Worm (Caenorhabditis elegans): ENCODE results near the gene smim-14.
"Not testable (repeated sequence)": the region's sequence is repeated elsewhere in the genome, so short reads cannot be mapped to it uniquely, and the experiment has no call there.

The smim-14 gene

ce11 chrIII:3435152-3435551, 34.4 kb downstream of the smim-14 start:
- TF ChIP-seq Y75B8A.6 (GFP tag; IDR thresholded peaks at IDR 0.05) = no peak
- TF ChIP-seq F44E2.7 (GFP tag; IDR thresholded peaks at IDR 0.05) = no peak
- TF ChIP-seq hlh-11 (tag; optimal IDR thresholded peaks at IDR 0.05) = peak; percentile 41
- no peak for TF ChIP-seq R02D3.7 (tag; optimal IDR thresholded peaks at IDR 0.05)
- no peak for TF ChIP-seq nhr-6 (tag; optimal IDR thresholded peaks at IDR 0.05)
- TF ChIP-seq lin-15B (tag; optimal IDR thresholded peaks at IDR 0.05) = no peak
- peak; percentile 72 for TF ChIP-seq nhr-28 (tag; optimal IDR thresholded peaks at IDR 0.05)
- no peak for TF ChIP-seq dmd-9 (GFP tag; IDR thresholded peaks at IDR 0.05)
- peak in 1 of 2 experiments; percentile 99 for TF ChIP-seq unc-62 (GFP tag; optimal IDR thresholded peaks at IDR 0.05 in 1 of 2)
- no peak for TF ChIP-seq unc-62 (tag; optimal IDR thresholded peaks at IDR 0.05)
- no peak for TF ChIP-seq nhr-237 (tag; optimal IDR thresholded peaks at IDR 0.05)
- peak; percentile 60 for TF ChIP-seq dmd-6 (GFP tag; IDR thresholded peaks at IDR 0.05)
- TF ChIP-seq pqm-1 (tag; optimal IDR thresholded peaks at IDR 0.05) = peak; percentile 60
- TF ChIP-seq nhr-41 (GFP tag; IDR thresholded peaks at IDR 0.05) = no peak
- no peak for TF ChIP-seq daf-19 (GFP tag; conservative IDR thresholded peaks at IDR 0.05)
- no peak for TF ChIP-seq F10B5.3 (tag; optimal IDR thresholded peaks at IDR 0.05)
- TF ChIP-seq lsy-2 (tag; optimal IDR thresholded peaks at IDR 0.05) = peak in 1 of 2 experiments; percentile 4
- no peak for TF ChIP-seq dve-1 (tag; optimal IDR thresholded peaks at IDR 0.05; ENCODE audit: insufficient read depth)
- TF ChIP-seq mdl-1 (tag; optimal IDR thresholded peaks at IDR 0.05) = peak in 1 of 2 experiments; percentile 51
- no peak for TF ChIP-seq tra-1 (GFP tag; IDR thresholded peaks at IDR 0.05)
- TF ChIP-seq zip-2 (tag; optimal IDR thresholded peaks at IDR 0.05) = no peak
- TF ChIP-seq ctbp-1 (GFP tag; IDR thresholded peaks at IDR 0.05) = no peak
- TF ChIP-seq nhr-102 (tag; optimal IDR thresholded peaks at IDR 0.05) = no peak

DNA sequence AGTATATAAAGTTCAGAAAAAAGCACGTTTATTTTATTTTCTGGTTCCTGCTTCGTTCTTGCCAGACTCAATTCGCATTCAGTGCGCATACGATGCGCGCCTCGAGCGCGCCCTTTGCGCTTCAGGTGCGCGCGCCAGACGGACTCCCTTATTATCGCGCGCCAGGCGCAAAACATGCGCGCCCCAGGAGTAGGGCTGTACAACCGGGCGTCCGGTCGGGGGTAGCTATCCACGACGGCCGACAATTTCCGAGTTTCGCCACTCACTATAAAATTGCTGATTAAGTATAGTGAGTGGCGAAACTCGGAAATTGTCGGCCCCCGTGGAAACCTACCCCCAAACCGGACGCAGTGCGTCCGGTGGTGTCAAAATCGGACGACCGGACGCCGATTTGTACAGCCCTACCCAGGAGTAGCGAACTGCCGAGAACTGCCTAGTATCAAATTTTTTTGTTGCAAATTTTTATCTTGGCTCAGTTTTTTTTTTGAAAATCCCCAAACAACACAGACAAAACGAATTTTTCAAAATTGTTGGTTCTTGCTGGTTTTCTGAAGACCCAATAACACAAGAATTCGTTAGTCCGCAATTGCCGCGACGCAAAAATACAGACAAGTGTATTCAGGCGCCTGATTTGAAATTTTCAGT, 35.9 kb downstream of the smim-14 start:
- TF ChIP-seq set-16 (GFP tag; IDR thresholded peaks at IDR 0.05) = peak; percentile 84
- peak in 1 of 2 experiments; percentile 57 for TF ChIP-seq unc-62 (GFP tag; optimal IDR thresholded peaks at IDR 0.05 in 1 of 2)
- TF ChIP-seq unc-62 (tag; optimal IDR thresholded peaks at IDR 0.05) = not testable (repeated sequence)

DNA sequence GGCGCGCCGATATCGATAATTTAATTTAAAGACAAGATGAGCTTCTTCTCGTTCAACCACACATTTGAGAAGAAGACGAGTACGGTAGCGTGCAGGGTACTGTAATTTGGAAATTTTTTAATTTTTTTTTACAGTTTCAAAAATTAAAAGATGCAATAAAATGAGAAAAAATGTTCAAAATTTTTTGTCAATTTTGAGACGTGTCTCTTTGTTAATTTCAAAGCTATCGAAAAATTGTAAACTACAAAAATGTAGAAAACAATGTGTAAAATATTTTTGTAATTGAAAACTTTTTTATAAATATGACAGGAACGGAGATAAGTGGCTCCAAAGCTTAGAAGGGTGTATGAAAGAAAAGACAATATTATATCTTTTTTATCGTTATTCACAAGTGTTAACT, 38.2 kb downstream of the smim-14 start, which contains the start of gene K01A11.1:
Gene K01A11.1, minus strand, starts transcription at position 101 of the 400 bp plus-strand sequence.
- no peak for TF ChIP-seq ztf-7 (tag; optimal IDR thresholded peaks at IDR 0.05)
- no peak for TF ChIP-seq dpl-1 (GFP tag; optimal IDR thresholded peaks at IDR 0.05)
- TF ChIP-seq unc-62 (GFP tag; optimal IDR thresholded peaks at IDR 0.05 in 1 of 2) = no peak
- no peak for TF ChIP-seq unc-62 (tag; optimal IDR thresholded peaks at IDR 0.05)
- no peak for TF ChIP-seq nhr-111 (GFP tag; optimal IDR thresholded peaks at IDR 0.05)
- no peak for TF ChIP-seq nhr-76 (tag; optimal IDR thresholded peaks at IDR 0.05)
- TF ChIP-seq attf-4 (tag; optimal IDR thresholded peaks at IDR 0.05) = no peak
- TF ChIP-seq F37D6.2 (tag; optimal IDR thresholded peaks at IDR 0.05) = no peak
- TF ChIP-seq ZK337.2 (GFP tag; IDR thresholded peaks at IDR 0.05) = no peak
- TF ChIP-seq lsy-2 (tag; optimal IDR thresholded peaks at IDR 0.05) = no peak
- no peak for TF ChIP-seq lin-39 (tag; optimal IDR thresholded peaks at IDR 0.05)
- TF ChIP-seq Y5F2A.4 (GFP tag; optimal IDR thresholded peaks at IDR 0.05) = no peak
- TF ChIP-seq pqm-1 (tag; optimal IDR thresholded peaks at IDR 0.05) = no peak
- no peak for TF ChIP-seq mep-1 (tag; optimal IDR thresholded peaks at IDR 0.05)
- TF ChIP-seq daf-19 (GFP tag; conservative IDR thresholded peaks at IDR 0.05) = no peak
- no peak for TF ChIP-seq nhr-42 (GFP tag; IDR thresholded peaks at IDR 0.05)
- TF ChIP-seq ceh-28 (tag; optimal IDR thresholded peaks at IDR 0.05) = no peak
- TF ChIP-seq unc-130 (GFP tag; optimal IDR thresholded peaks at IDR 0.05) = no peak
- no peak for TF ChIP-seq dmd-9 (GFP tag; IDR thresholded peaks at IDR 0.05)
- TF ChIP-seq nhr-237 (tag; optimal IDR thresholded peaks at IDR 0.05) = no peak

Measured in whole organism, L4 larva.